Worm (Caenorhabditis elegans) whole organism, L4 larva: Measurements from ENCODE around the gene spp-8.

ENCODE experiments used
- D1046.2 ChIP-seq: fragments of 200-800 bp; sonication (Bioruptor generic); IDR thresholded peaks from 2 replicates; pipeline ENCODE4 v1.3.6; 2022; ENCODE audit warnings: missing genetic modification characterization, missing compliant biosample characterization
- F49E8.2 ChIP-seq: sonication (generic microtip); optimal IDR thresholded peaks from 2 replicates; lab custom pipeline; 2016; ENCODE audit warnings: missing compliant biosample characterization, mild to moderate bottlenecking, missing genetic modification characterization, borderline replicate concordance
- Y105C5A.15 ChIP-seq: fragments of 200-800 bp; sonication (Bioruptor generic); IDR thresholded peaks from 2 replicates; pipeline ENCODE4 v1.3.6; 2022; ENCODE audit warnings: missing genetic modification characterization, missing compliant biosample characterization
- Y48G9A.11 ChIP-seq: fragments of 200-800 bp; sonication (Bioruptor generic); IDR thresholded peaks from 2 replicates; pipeline ENCODE4 v1.3.6; 2022; ENCODE audit warnings: missing genetic modification reagents, missing genetic modification characterization, missing compliant biosample characterization
- ZK546.5 ChIP-seq, 2 experiments: sonication (generic microtip); optimal IDR thresholded peaks; 2 replicates each; lab custom pipeline; 2017; ENCODE audit warnings: missing biosample characterization in 2 of 2, missing genetic modification characterization in 2 of 2
- ceh-20 ChIP-seq: fragments of 200-800 bp; sonication (Bioruptor generic); IDR thresholded peaks from 2 replicates; pipeline ENCODE4 v1.3.6; 2022; ENCODE audit warnings: missing genetic modification reagents, missing genetic modification characterization, missing compliant biosample characterization
- ctbp-1 ChIP-seq: fragments of 200-800 bp; sonication (Bioruptor generic); IDR thresholded peaks from 2 replicates; pipeline ENCODE4 v1.3.6; 2022; ENCODE audit warnings: missing genetic modification reagents, missing genetic modification characterization, missing compliant biosample characterization
- dmd-6 ChIP-seq: fragments of 200-800 bp; sonication (Bioruptor generic); IDR thresholded peaks from 2 replicates; pipeline ENCODE4 v1.3.6; 2022; ENCODE audit warnings: missing genetic modification reagents, missing genetic modification characterization, missing compliant biosample characterization
- dmd-8 ChIP-seq: fragments of 200-800 bp; sonication (Bioruptor generic); IDR thresholded peaks from 2 replicates; pipeline ENCODE4 v1.3.6; 2022; ENCODE audit warnings: missing genetic modification characterization, missing compliant biosample characterization
- dmd-9 ChIP-seq: fragments of 200-800 bp; sonication (Bioruptor generic); IDR thresholded peaks from 2 replicates; pipeline ENCODE4 v1.3.6; 2022; ENCODE audit warnings: missing genetic modification reagents, missing genetic modification characterization, missing compliant biosample characterization
- dpl-1 ChIP-seq: fragments of 150-350 bp; optimal IDR thresholded peaks from 2 replicates; lab custom pipeline; 2014; ENCODE audit warnings: missing biosample characterization, missing genetic modification reagents, missing genetic modification characterization
- duxl-1 ChIP-seq: sonication (generic microtip); optimal IDR thresholded peaks from 2 replicates; lab custom pipeline; 2016; ENCODE audit warnings: mild to moderate bottlenecking, missing genetic modification characterization, moderate library complexity, missing compliant biosample characterization; ENCODE audit not compliant: poor library complexity
- dve-1 ChIP-seq: sonication (generic microtip); optimal IDR thresholded peaks from 2 replicates; lab custom pipeline; 2017; ENCODE audit warnings: antibody characterized with exemption, mild to moderate bottlenecking, missing genetic modification characterization, missing compliant biosample characterization; ENCODE audit not compliant: insufficient read depth
- egl-27 ChIP-seq: sonication (generic microtip); optimal IDR thresholded peaks from 3 replicates; lab custom pipeline; 2017; ENCODE audit warnings: missing biosample characterization, missing genetic modification reagents, missing genetic modification characterization
- fkh-10 ChIP-seq: fragments of 150-350 bp; optimal IDR thresholded peaks from 2 replicates; lab custom pipeline; 2014; ENCODE audit warnings: missing biosample characterization, missing genetic modification reagents, missing genetic modification characterization
- fos-1 ChIP-seq: fragments of 150-350 bp; optimal IDR thresholded peaks from 2 replicates; lab custom pipeline; 2014; ENCODE audit warnings: missing biosample characterization, missing genetic modification characterization
- gei-8 ChIP-seq: fragments of 200-800 bp; sonication (Bioruptor generic); optimal IDR thresholded peaks from 2 replicates; lab custom pipeline; 2018; ENCODE audit warnings: mild to moderate bottlenecking, missing genetic modification characterization, missing compliant biosample characterization
- hif-1 ChIP-seq, 2 experiments: sonication (generic microtip); optimal IDR thresholded peaks; 2 replicates each; lab custom pipeline; 2016 to 2017; ENCODE audit warnings: missing compliant biosample characterization in 2 of 2, missing genetic modification characterization in 2 of 2, missing genetic modification reagents in 2 of 2, missing genotype in 2 of 2, mild to moderate bottlenecking in 1 of 2
- hlh-30 ChIP-seq: sonication (generic microtip); optimal IDR thresholded peaks from 2 replicates; lab custom pipeline; 2017; ENCODE audit warnings: antibody characterized with exemption, mild to moderate bottlenecking, missing genetic modification characterization, missing compliant biosample characterization; ENCODE audit not compliant: insufficient read depth
- hmg-1.1 ChIP-seq: fragments of 200-800 bp; sonication (Bioruptor generic); IDR thresholded peaks from 2 replicates; pipeline ENCODE4 v1.3.6; 2022; ENCODE audit warnings: missing genetic modification reagents, missing genetic modification characterization, missing compliant biosample characterization
- lin-1 ChIP-seq: fragments of 200-800 bp; sonication (Bioruptor generic); IDR thresholded peaks from 2 replicates; pipeline ENCODE4 v1.3.6; 2022; ENCODE audit warnings: missing genetic modification reagents, missing genetic modification characterization, missing compliant biosample characterization
- lin-15B ChIP-seq: fragments of 150-350 bp; sonication (generic microtip); optimal IDR thresholded peaks from 3 replicates; lab custom pipeline; 2014; ENCODE audit warnings: missing biosample characterization, missing genetic modification characterization
- lin-38 ChIP-seq: fragments of 200-800 bp; sonication (Bioruptor generic); IDR thresholded peaks from 2 replicates; pipeline ENCODE4 v1.3.6; 2022; ENCODE audit warnings: missing genetic modification reagents, missing genetic modification characterization, missing compliant biosample characterization
- lin-39 ChIP-seq: fragments of 150-350 bp; optimal IDR thresholded peaks from 2 replicates; lab custom pipeline; 2014; ENCODE audit warnings: missing biosample characterization, missing genetic modification reagents, missing genetic modification characterization
- mdl-1 ChIP-seq, 2 experiments: fragments of 150-350 bp in 1 of 2; sonication (generic microtip) in 1 of 2; optimal IDR thresholded peaks; 2 replicates each; lab custom pipeline; 2014 to 2017; ENCODE audit warnings: missing biosample characterization in 2 of 2, missing genetic modification characterization in 2 of 2
- mes-2 ChIP-seq: sonication (generic microtip); optimal IDR thresholded peaks from 2 replicates; lab custom pipeline; 2016; ENCODE audit warnings: missing genotype, mild to moderate bottlenecking, missing genetic modification characterization, missing compliant biosample characterization; ENCODE audit not compliant: poor library complexity, severe bottlenecking
- nhr-10 ChIP-seq: fragments of 150-350 bp; optimal IDR thresholded peaks from 2 replicates; lab custom pipeline; 2014; ENCODE audit warnings: missing biosample characterization, missing genetic modification characterization
- nhr-111 ChIP-seq: fragments of 200-800 bp; sonication (Bioruptor generic); optimal IDR thresholded peaks from 2 replicates; lab custom pipeline; 2018; ENCODE audit warnings: mild to moderate bottlenecking, missing genetic modification characterization, missing compliant biosample characterization
- nhr-237 ChIP-seq: sonication (generic microtip); optimal IDR thresholded peaks from 2 replicates; lab custom pipeline; 2017; ENCODE audit warnings: missing biosample characterization, missing genetic modification characterization
- nhr-42 ChIP-seq: fragments of 200-800 bp; sonication (Bioruptor generic); IDR thresholded peaks from 2 replicates; pipeline ENCODE4 v1.3.6; 2022; ENCODE audit warnings: missing genetic modification characterization, missing compliant biosample characterization
- nhr-48 ChIP-seq: sonication (generic microtip); optimal IDR thresholded peaks from 2 replicates; lab custom pipeline; 2016; ENCODE audit warnings: mild to moderate bottlenecking, missing genetic modification characterization, missing compliant biosample characterization
- nhr-77 ChIP-seq: fragments of 150-350 bp; optimal IDR thresholded peaks from 2 replicates; lab custom pipeline; 2014; ENCODE audit warnings: missing biosample characterization, missing genetic modification characterization
- pha-4 ChIP-seq, 2 experiments: fragments of 150-350 bp in 1 of 2; fragments of 200-800 bp in 1 of 2; sonication (Bioruptor generic) in 1 of 2; IDR thresholded peaks in 1 of 2; optimal IDR thresholded peaks in 1 of 2; 2 replicates each; pipeline versions ENCODE4 v1.3.6 to Lab custom; 2014 to 2022; ENCODE audit warnings: missing genetic modification characterization in 2 of 2, missing genetic modification reagents in 2 of 2, missing biosample characterization in 1 of 2, missing compliant biosample characterization in 1 of 2
- php-3 ChIP-seq: fragments of 200-800 bp; sonication (Bioruptor generic); IDR thresholded peaks from 2 replicates; pipeline ENCODE4 v1.3.6; 2022; ENCODE audit warnings: missing genetic modification reagents, missing genetic modification characterization, missing compliant biosample characterization
- rbr-2 ChIP-seq: sonication (generic microtip); optimal IDR thresholded peaks from 2 replicates; lab custom pipeline; 2016; ENCODE audit warnings: missing genotype, missing genetic modification characterization, missing compliant biosample characterization
- saeg-2 ChIP-seq: fragments of 200-800 bp; sonication (Bioruptor generic); IDR thresholded peaks from 2 replicates; pipeline ENCODE4 v1.3.6; 2022; ENCODE audit warnings: missing genetic modification reagents, missing genetic modification characterization, missing compliant biosample characterization
- set-16 ChIP-seq: fragments of 200-800 bp; sonication (Bioruptor generic); IDR thresholded peaks from 2 replicates; pipeline ENCODE4 v1.3.6; 2022; ENCODE audit warnings: missing genetic modification reagents, missing genetic modification characterization, missing compliant biosample characterization
- snpc-4 ChIP-seq: fragments of 150-350 bp; optimal IDR thresholded peaks from 2 replicates; lab custom pipeline; 2014; ENCODE audit warnings: missing biosample characterization, missing genetic modification characterization
- spr-1 ChIP-seq: sonication (generic microtip); optimal IDR thresholded peaks from 2 replicates; lab custom pipeline; 2016; ENCODE audit warnings: mild to moderate bottlenecking, missing genetic modification characterization, missing compliant biosample characterization
- tra-1 ChIP-seq: fragments of 200-800 bp; sonication (Bioruptor generic); IDR thresholded peaks from 2 replicates; pipeline ENCODE4 v1.3.6; 2022; ENCODE audit warnings: missing genetic modification reagents, missing genetic modification characterization, missing compliant biosample characterization
- unc-130 ChIP-seq: sonication (generic microtip); optimal IDR thresholded peaks from 2 replicates; lab custom pipeline; 2016; ENCODE audit warnings: missing genetic modification reagents, missing genetic modification characterization, missing compliant biosample characterization
- zag-1 ChIP-seq: fragments of 150-350 bp; optimal IDR thresholded peaks from 2 replicates; lab custom pipeline; 2014; ENCODE audit warnings: missing biosample characterization, missing genetic modification characterization
- ztf-11 ChIP-seq: fragments of 150-350 bp; optimal IDR thresholded peaks from 2 replicates; lab custom pipeline; 2014; ENCODE audit warnings: missing biosample characterization, missing genetic modification characterization

spp-8 gene

DNA sequence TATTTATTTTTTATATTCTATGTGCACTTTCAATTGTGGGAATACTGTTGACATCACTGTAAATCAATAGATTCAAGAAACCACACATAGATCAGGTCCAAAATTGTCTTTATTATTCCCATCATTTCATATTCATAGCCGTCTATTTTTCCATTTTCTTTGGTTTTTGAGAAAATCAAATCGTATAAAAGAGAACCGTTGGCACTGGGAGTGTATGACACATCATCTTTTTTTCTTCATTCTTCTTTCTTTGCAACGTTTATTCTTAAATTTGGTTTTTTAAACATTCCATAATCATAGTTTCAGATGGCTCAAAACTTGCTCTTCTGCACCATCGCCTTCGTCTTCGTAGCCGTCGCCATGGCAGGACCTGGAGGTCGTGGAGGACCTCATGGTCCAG, 8.5 kb downstream of the spp-8 start, which contains the start of gene srlf-2:
Gene srlf-2 (plus strand): TSS at position 301 of the 400 bp plus-strand sequence.
- no peak for TF ChIP-seq dmd-6 (GFP tag; lab: Robert Waterston, UW)

DNA sequence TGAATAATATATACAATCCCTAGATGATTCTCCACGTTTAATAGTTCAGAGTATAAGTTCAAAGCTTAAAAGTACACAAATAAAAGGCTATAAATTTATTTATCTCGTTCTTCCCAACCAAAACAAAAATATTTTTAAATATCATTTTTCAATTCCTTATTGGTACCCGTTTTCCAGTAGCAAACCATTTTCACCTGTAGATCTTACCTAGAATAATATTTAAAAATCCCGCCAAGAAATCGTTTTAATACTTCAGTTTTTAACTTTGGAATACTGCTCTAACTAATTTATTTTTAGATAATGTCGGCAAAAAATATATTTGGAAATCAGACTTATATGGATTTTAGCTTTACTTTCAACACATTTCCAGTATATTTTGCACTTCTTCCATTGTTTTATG, 10.8 kb downstream of the spp-8 start, which contains the start of gene sru-7:
Gene sru-7 (plus strand): TSS at position 301 of the 400 bp plus-strand sequence.
- TF ChIP-seq nhr-10 (no peak), ctbp-1 (GFP tag; lab: Robert Waterston, UW) (no peak), nhr-48 (tag; lab: Kevin White, UChicago) (no peak), dmd-8 (GFP tag; lab: Robert Waterston, UW) (no peak), nhr-111 (no peak), Y105C5A.15 (no peak), hmg-1.1 (GFP tag; lab: Robert Waterston, UW) (no peak), nhr-77 (tag; lab: Kevin White, UChicago) (no peak), gei-8 (no peak), lin-15B (no peak), dmd-9 (GFP tag; lab: Robert Waterston, UW) (no peak), set-16 (no peak), D1046.2 (GFP tag; lab: Robert Waterston, UW) (no peak), fkh-10 (GFP tag; lab: Kevin White, UChicago) (no peak), duxl-1 (tag; lab: Kevin White, UChicago) (no peak), snpc-4 (no peak), egl-27 (tag; lab: Kevin White, UChicago) (no peak), nhr-237 (tag; lab: Kevin White, UChicago) (no peak), lin-1 (GFP tag; lab: Robert Waterston, UW) (no peak)
- TF ChIP-seq, all 104 proteins: peak for 0

DNA sequence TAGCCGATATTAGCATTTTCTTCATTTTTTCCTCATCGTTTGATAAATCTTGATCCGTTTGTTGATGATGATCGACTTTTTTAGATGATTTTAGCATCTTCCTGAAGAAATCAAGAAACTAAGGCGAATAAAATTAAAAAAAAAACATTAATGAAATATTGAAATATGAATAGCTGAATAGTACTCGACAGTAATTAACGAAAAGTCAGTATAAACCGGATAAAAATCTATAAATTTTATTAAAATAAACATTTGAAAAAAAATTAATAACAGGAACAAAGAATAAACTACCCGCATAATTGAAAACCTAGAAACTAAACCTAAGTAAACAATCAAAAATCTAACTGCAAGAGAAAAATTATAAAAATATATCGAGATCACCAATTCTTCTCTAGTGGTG, 14.8 kb downstream of the spp-8 start, which contains the start of gene C28C12.12:
Gene C28C12.12 (minus strand): TSS at position 101 of the 400 bp plus-strand sequence.
- no peak for TF ChIP-seq ZK546.5 (tag; optimal IDR thresholded peaks at IDR 0.05; lab: Kevin White, UChicago)
- TF ChIP-seq ceh-20, result no peak
- no peak for TF ChIP-seq egl-27 (tag; lab: Kevin White, UChicago)
- TF ChIP-seq php-3 (GFP tag; lab: Robert Waterston, UW), result no peak
- TF ChIP-seq ztf-11 (tag; lab: Kevin White, UChicago), result no peak
- no peak for TF ChIP-seq hlh-30 (tag; lab: Kevin White, UChicago)
- no peak for TF ChIP-seq dve-1 (tag; lab: Kevin White, UChicago)
- no peak for TF ChIP-seq nhr-48 (tag; lab: Kevin White, UChicago)
- no peak for TF ChIP-seq nhr-42
- TF ChIP-seq zag-1, result no peak
- TF ChIP-seq rbr-2, result no peak
- TF ChIP-seq snpc-4, result no peak
- TF ChIP-seq unc-130, result no peak
- no peak for TF ChIP-seq tra-1 (GFP tag; lab: Robert Waterston, UW)
- TF ChIP-seq F49E8.2 (tag; lab: Kevin White, UChicago), result no peak
- TF ChIP-seq lin-15B, result no peak
- TF ChIP-seq mdl-1 (tag; optimal IDR thresholded peaks at IDR 0.05; lab: Kevin White, UChicago), result no peak
- TF ChIP-seq spr-1, result no peak

DNA sequence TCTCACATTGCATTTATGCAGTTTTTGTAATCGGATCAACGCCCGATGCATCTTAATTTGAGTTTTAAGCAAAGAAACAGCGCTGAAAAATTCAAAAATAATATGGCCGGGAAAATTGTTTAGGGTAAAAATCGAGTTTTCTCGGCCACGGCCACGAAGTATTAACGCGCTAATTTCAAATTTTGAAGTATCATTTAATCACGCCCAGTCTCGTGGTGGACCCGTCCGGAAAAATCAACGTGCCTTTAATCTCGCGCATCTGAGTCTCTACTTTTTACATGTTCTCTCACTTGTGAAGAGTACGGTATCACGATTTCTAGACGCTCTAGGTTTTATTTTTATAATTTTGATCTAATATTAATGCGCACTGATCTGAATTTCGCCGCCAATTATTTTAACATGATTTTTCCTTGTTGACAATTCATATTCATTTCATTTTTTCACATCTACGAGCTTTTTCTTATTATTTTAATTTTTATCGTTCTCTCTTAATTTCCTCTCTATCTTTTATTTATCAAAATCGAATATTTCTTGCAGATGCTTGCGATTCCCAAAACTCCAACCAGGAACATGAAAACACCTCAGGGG, 17.4 kb downstream of the spp-8 start, which contains the start of the genes acdh-13 and mesp-1:
Gene acdh-13 (minus strand): TSS at position 51 of the 588 bp plus-strand sequence.
Gene mesp-1 (plus strand): TSS at position 538 of the 588 bp plus-strand sequence.
- TF ChIP-seq saeg-2 (GFP tag; lab: Robert Waterston, UW) (no peak), lin-39 (tag; lab: Kevin White, UChicago) (no peak), Y48G9A.11 (GFP tag; lab: Robert Waterston, UW) (peak; percentile 69), lin-38 (GFP tag; lab: Robert Waterston, UW) (peak; percentile 53), fos-1 (no peak), F49E8.2 (tag; lab: Kevin White, UChicago) (peak; percentile 71), pha-4 (GFP tag; IDR thresholded peaks at IDR 0.05; lab: Robert Waterston, UW) (no peak), pha-4 (tag; optimal IDR thresholded peaks at IDR 0.05; lab: Kevin White, UChicago) (no peak), hif-1 (tag; optimal IDR thresholded peaks at IDR 0.05; lab: Kevin White, UChicago) (peak in 1 of 2 experiments; percentile 69), mes-2 (tag; lab: Kevin White, UChicago) (peak; percentile 96), dpl-1 (GFP tag; lab: Kevin White, UChicago) (peak; percentile 89), unc-130 (peak; percentile 94)
